Fruit fly (Drosophila melanogaster): ENCODE results near the gene CG43220.

The CG43220 gene

DNA sequence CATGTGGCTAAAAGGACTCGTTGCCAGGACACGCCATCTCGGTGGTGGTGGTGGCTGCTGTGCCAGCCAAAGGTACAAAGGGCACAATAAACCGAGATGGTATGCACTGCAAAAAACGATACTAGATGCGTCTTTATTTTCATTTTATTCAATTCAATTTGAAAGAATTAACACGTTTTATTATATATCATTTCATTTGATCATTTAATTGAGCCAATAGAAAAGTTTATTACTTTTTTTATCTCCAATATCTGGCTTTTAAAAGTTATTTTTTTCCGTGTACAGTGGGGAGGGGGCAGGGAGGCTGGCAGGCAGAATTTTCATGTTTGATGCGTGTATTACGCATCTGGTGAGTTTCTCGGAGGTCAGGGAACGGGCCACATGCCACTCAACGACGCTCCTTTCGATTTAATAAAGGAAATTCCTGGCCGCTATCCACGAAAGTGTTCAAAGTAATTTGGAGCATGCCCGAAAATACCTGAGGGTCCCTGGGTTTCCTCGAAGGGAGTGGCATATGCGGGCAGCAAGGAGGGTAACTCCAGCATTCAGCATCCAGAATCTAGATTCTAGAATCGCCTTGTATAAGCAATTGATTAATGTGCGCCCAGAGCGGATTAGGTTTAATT lies 27.8 kb downstream of the CG43220 start (continued):
- no peak for TF ChIP-seq CG14860 (GFP tag; IDR thresholded peaks at IDR 0.05; ENCODE audit: partially characterized antibody)
- peak; percentile 83 for TF ChIP-seq CG12219 (GFP tag; optimal IDR thresholded peaks at IDR 0.05)
- peak; percentile 86 for TF ChIP-seq CrebB (tag; optimal IDR thresholded peaks at IDR 0.05)
- TF ChIP-seq CG1024 (GFP tag; IDR thresholded peaks at IDR 0.05), result peak; percentile 56
- TF ChIP-seq trh (GFP tag; optimal IDR thresholded peaks at IDR 0.05), result peak; percentile 2
- peak; percentile 65 for TF ChIP-seq Rx (GFP tag; IDR thresholded peaks at IDR 0.05)
- peak; percentile 56; the same call in 1 of the 2 replicates for TF ChIP-seq klu (GFP tag; IDR thresholded peaks at IDR 0.05)
- no peak; the same call in 1 of the 2 replicates for TF ChIP-seq dati (GFP tag; IDR thresholded peaks at IDR 0.05)
- TF ChIP-seq D (optimal IDR thresholded peaks at IDR 0.05), result no peak
- peak; percentile 92 for TF ChIP-seq D (GFP tag; optimal IDR thresholded peaks at IDR 0.05)
- TF ChIP-seq aop (GFP tag; IDR thresholded peaks at IDR 0.05), result peak; percentile 38; the same call in 1 of the 2 replicates
- peak; percentile 41; the same call in 1 of the 2 replicates for TF ChIP-seq Lim3 (GFP tag; IDR thresholded peaks at IDR 0.05)
- peak; percentile 73 for TF ChIP-seq CG12155 (GFP tag; optimal IDR thresholded peaks at IDR 0.05)
- peak; percentile 84 for TF ChIP-seq onecut (GFP tag; IDR thresholded peaks at IDR 0.05)
- TF ChIP-seq HLH4C (GFP tag; IDR thresholded peaks at IDR 0.05; ENCODE audit: partially characterized antibody), result no peak
- TF ChIP-seq grau (tag; optimal IDR thresholded peaks at IDR 0.05), result peak; percentile 89
- no peak for TF ChIP-seq Mad (GFP tag; optimal IDR thresholded peaks at IDR 0.05)
- no peak for TF ChIP-seq CG1832 (GFP tag; optimal IDR thresholded peaks at IDR 0.05)
- TF ChIP-seq pb (GFP tag; optimal IDR thresholded peaks at IDR 0.05), result peak; percentile 66
- peak; percentile 79 for TF ChIP-seq pum (GFP tag; optimal IDR thresholded peaks at IDR 0.05)
- TF ChIP-seq cas (GFP tag; IDR thresholded peaks at IDR 0.05), result no peak
- TF ChIP-seq CG11723 (GFP tag; optimal IDR thresholded peaks at IDR 0.05), result peak; percentile 70
- TF ChIP-seq ERR (GFP tag; optimal IDR thresholded peaks at IDR 0.05), result peak; percentile 72
- peak; percentile 72 for TF ChIP-seq CG10462 (GFP tag; optimal IDR thresholded peaks at IDR 0.05)
- TF ChIP-seq dimm (GFP tag; IDR thresholded peaks at IDR 0.05), result peak; percentile 70
- peak; percentile 67 to 86 for TF ChIP-seq chif (GFP tag; optimal IDR thresholded peaks at IDR 0.05)
- peak; percentile 68 for TF ChIP-seq CG30020 (tag; optimal IDR thresholded peaks at IDR 0.05)
- peak; percentile 92 for TF ChIP-seq phol (tag; optimal IDR thresholded peaks at IDR 0.05)
- peak; percentile 81 for TF ChIP-seq wor (GFP tag; IDR thresholded peaks at IDR 0.05)
- TF ChIP-seq NfI (GFP tag; optimal IDR thresholded peaks at IDR 0.05), result peak; percentile 77
- peak; percentile 56 for TF ChIP-seq CG1792 (GFP tag; optimal IDR thresholded peaks at IDR 0.05)
- no peak for TF ChIP-seq CG8290 (GFP tag; optimal IDR thresholded peaks at IDR 0.05)
- TF ChIP-seq CG8290 (tag; optimal IDR thresholded peaks at IDR 0.05), result peak in 1 of 2 experiments; percentile 28
- TF ChIP-seq seq (GFP tag; IDR thresholded peaks at IDR 0.05), result peak; percentile 79
- peak; percentile 83 for TF ChIP-seq Awh (GFP tag; IDR thresholded peaks at IDR 0.05)
- TF ChIP-seq CG10654 (GFP tag; optimal IDR thresholded peaks at IDR 0.05), result peak; percentile 76
- TF ChIP-seq CG9876 (GFP tag; optimal IDR thresholded peaks at IDR 0.05), result peak; percentile 30
- TF ChIP-seq Dbx (GFP tag; IDR thresholded peaks at IDR 0.05), result peak; percentile 74
- TF ChIP-seq Hmx (GFP tag; optimal IDR thresholded peaks at IDR 0.05), result no peak
- TF ChIP-seq Hand (GFP tag; optimal IDR thresholded peaks at IDR 0.05), result peak; percentile 83
- no peak for TF ChIP-seq vfl (GFP tag; optimal IDR thresholded peaks at IDR 0.05)
- peak; percentile 84 for TF ChIP-seq CG6254 (GFP tag; optimal IDR thresholded peaks at IDR 0.05)
- TF ChIP-seq CG8765 (GFP tag; IDR thresholded peaks at IDR 0.05), result peak; percentile 78
- TF ChIP-seq stc (GFP tag; IDR thresholded peaks at IDR 0.05), result peak; percentile 89
- peak; percentile 35 for TF ChIP-seq Ravus (GFP tag; IDR thresholded peaks at IDR 0.05)
- peak; percentile 75 for TF ChIP-seq CG18619 (GFP tag; optimal IDR thresholded peaks at IDR 0.05)
- TF ChIP-seq CG12659 (GFP tag; optimal IDR thresholded peaks at IDR 0.05), result peak; percentile 86
- peak; percentile 95 for TF ChIP-seq Xrp1 (GFP tag; IDR thresholded peaks at IDR 0.05)
- peak; percentile 47 for TF ChIP-seq slp2 (GFP tag; optimal IDR thresholded peaks at IDR 0.05)
- TF ChIP-seq CG17802 (tag; optimal IDR thresholded peaks at IDR 0.05), result peak; percentile 60
- TF ChIP-seq mam (GFP tag; optimal IDR thresholded peaks at IDR 0.05), result peak; percentile 67
- peak; percentile 57 for TF ChIP-seq gt (GFP tag; IDR thresholded peaks at IDR 0.05)
